Fruit fly (Drosophila melanogaster) whole organism: ENCODE results near the gene amn.

ENCODE experiments used
- CG8478 ChIP-seq: fragments of >200 bp; optimal IDR thresholded peaks from 2 replicates; lab custom pipeline; 2018; ENCODE audit warnings: inconsistent platforms
- Dll ChIP-seq: fragments of >200 bp; optimal IDR thresholded peaks from 2 replicates; lab custom pipeline; 2017
- EcR ChIP-seq, 2 experiments: fragments of >200 bp; optimal IDR thresholded peaks; 2 replicates each; lab custom pipeline; 2017; ENCODE audit warnings: missing biosample characterization in 2 of 2, missing genetic modification characterization in 2 of 2, missing genetic modification reagents in 2 of 2
- pan ChIP-seq: fragments of >200 bp; optimal IDR thresholded peaks from 2 replicates; lab custom pipeline; 2017
- psq ChIP-seq: fragments of >200 bp; optimal IDR thresholded peaks from 2 replicates; lab custom pipeline; 2017
- usp ChIP-seq: fragments of >200 bp; optimal IDR thresholded peaks from 2 replicates; lab custom pipeline; 2017; ENCODE audit warnings: missing biosample characterization, missing genetic modification characterization, mixed read lengths

The amn gene

DNA sequence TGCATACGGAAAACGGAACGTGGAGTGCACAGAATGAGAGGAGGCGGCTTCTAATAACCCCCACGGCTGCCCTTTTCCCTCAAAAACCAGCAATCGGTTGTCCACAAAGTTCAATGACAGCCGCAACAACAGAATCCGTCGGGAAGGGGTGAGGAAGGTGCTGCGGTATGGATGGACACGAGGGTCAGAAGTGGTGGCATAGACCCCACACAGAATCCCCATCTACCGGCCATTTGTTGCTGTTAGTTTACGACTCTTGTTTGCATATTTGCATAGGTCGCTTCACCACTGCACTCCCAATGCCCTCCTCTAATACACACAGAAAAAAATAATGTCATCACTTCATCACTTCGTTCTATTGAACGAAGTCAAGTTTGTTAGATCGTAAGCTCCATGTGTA is 50.8 kb downstream of the amn start:
- TF ChIP-seq Dll (lab: Kevin White, UChicago) (no peak), pan (lab: Kevin White, UChicago) (no peak), psq (no peak), CG8478 (lab: Kevin White, UChicago) (no peak), EcR (GFP tag; optimal IDR thresholded peaks at IDR 0.05; lab: Kevin White, UChicago) (no peak), usp (GFP tag; lab: Kevin White, UChicago) (no peak)
